Fruit fly (Drosophila melanogaster): ENCODE measurements around the gene brwl.

Gene brwl

DNA sequence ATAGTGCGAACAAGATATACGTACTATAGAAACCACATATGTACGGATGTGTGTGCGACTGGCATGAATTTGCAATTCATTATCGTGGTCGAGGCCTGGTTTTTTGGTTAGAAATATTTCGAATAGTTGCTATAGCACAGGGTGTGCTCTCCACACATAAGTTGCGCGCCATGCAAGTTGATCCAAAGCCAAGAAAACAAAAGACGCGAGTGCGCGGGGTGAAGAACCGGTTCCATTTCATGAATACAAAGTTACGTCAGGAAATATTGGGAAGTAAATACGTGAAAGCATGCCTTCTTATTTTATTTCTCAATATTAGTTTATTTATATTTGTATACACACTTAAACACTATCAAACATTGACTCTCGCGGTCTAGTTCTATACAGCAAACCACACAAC is 45.2 kb downstream of the brwl start (continued):
- TF ChIP-seq eve (GFP tag; optimal IDR thresholded peaks at IDR 0.05) (no peak), al (GFP tag; IDR thresholded peaks at IDR 0.05) (no peak; the same call in 1 of the 2 replicates), CG12391 (tag; optimal IDR thresholded peaks at IDR 0.05) (no peak), CG2712 (tag; optimal IDR thresholded peaks at IDR 0.05) (peak; percentile 35), wek (GFP tag; optimal IDR thresholded peaks at IDR 0.05) (no peak), CG18262 (tag; optimal IDR thresholded peaks at IDR 0.05) (peak; percentile 27), ab (GFP tag; optimal IDR thresholded peaks at IDR 0.05) (no peak), tx (GFP tag; optimal IDR thresholded peaks at IDR 0.05) (no peak), CG12104 (GFP tag; optimal IDR thresholded peaks at IDR 0.05) (no peak), CG7786 (GFP tag; optimal IDR thresholded peaks at IDR 0.05) (no peak), sc (optimal IDR thresholded peaks at IDR 0.05) (no peak), sc (GFP tag; optimal IDR thresholded peaks at IDR 0.05) (no peak), CG8924 (tag; optimal IDR thresholded peaks at IDR 0.05) (peak; percentile 52), B-H1 (GFP tag; IDR thresholded peaks at IDR 0.05) (no peak; the same call in 2 of the 3 replicates), pnt (GFP tag; optimal IDR thresholded peaks at IDR 0.05) (no peak), CG17612 (GFP tag; IDR thresholded peaks at IDR 0.05) (no peak), CG3065 (GFP tag; optimal IDR thresholded peaks at IDR 0.05) (no peak), CG32532 (GFP tag; IDR thresholded peaks at IDR 0.05) (peak; percentile 12; the same call in 1 of the 2 replicates), ara (GFP tag; IDR thresholded peaks at IDR 0.05) (peak; percentile 35; the same call in 1 of the 2 replicates), CG43689 (GFP tag; IDR thresholded peaks at IDR 0.05) (no peak), CG2875 (GFP tag; optimal IDR thresholded peaks at IDR 0.05) (peak; percentile 54), mld (GFP tag; IDR thresholded peaks at IDR 0.05; ENCODE audit: partially characterized antibody) (no peak), CkIIα-i1 (GFP tag; IDR thresholded peaks at IDR 0.05) (no peak), CG12659 (GFP tag; optimal IDR thresholded peaks at IDR 0.05) (no peak), Ada2b (GFP tag; IDR thresholded peaks at IDR 0.05) (no peak), da (GFP tag; optimal IDR thresholded peaks at IDR 0.05) (no peak), MESR4 (GFP tag; optimal IDR thresholded peaks at IDR 0.05) (no peak), CG10366 (GFP tag; IDR thresholded peaks at IDR 0.05) (peak; percentile 51), CG8290 (GFP tag; optimal IDR thresholded peaks at IDR 0.05) (no peak), CG8290 (tag; optimal IDR thresholded peaks at IDR 0.05) (peak in 1 of 2 experiments; percentile 34), Dfd (GFP tag; optimal IDR thresholded peaks at IDR 0.05) (no peak), CG3995 (GFP tag; optimal IDR thresholded peaks at IDR 0.05) (no peak), CG1024 (GFP tag; IDR thresholded peaks at IDR 0.05) (no peak), CG6175 (GFP tag; IDR thresholded peaks at IDR 0.05) (no peak), aop (GFP tag; IDR thresholded peaks at IDR 0.05) (no peak), CG11093 (GFP tag; IDR thresholded peaks at IDR 0.05) (no peak), bsh (GFP tag; optimal IDR thresholded peaks at IDR 0.05) (peak in 1 of 2 experiments; percentile 64), CG1792 (GFP tag; optimal IDR thresholded peaks at IDR 0.05) (no peak), ATbp (GFP tag; optimal IDR thresholded peaks at IDR 0.05) (no peak), kay (GFP tag; optimal IDR thresholded peaks at IDR 0.05) (peak; percentile 21), CG7928 (GFP tag; optimal IDR thresholded peaks at IDR 0.05) (no peak), Camta (GFP tag; optimal IDR thresholded peaks at IDR 0.05) (no peak), bbx (GFP tag; IDR thresholded peaks at IDR 0.05; ENCODE audit: partially characterized antibody) (no peak), slbo (GFP tag; IDR thresholded peaks at IDR 0.05) (peak; percentile 54; the same call in 1 of the 2 replicates), CG10147 (GFP tag; optimal IDR thresholded peaks at IDR 0.05) (no peak), BtbVII (GFP tag; optimal IDR thresholded peaks at IDR 0.05) (no peak), lbe (GFP tag; optimal IDR thresholded peaks at IDR 0.05) (no peak), kah (GFP tag; optimal IDR thresholded peaks at IDR 0.05) (peak; percentile 3), Usf (GFP tag; optimal IDR thresholded peaks at IDR 0.05) (no peak), Jarid2 (GFP tag; optimal IDR thresholded peaks at IDR 0.05) (no peak), slp2 (GFP tag; optimal IDR thresholded peaks at IDR 0.05) (no peak), ttk (GFP tag; IDR thresholded peaks at IDR 0.05) (no peak), ato (GFP tag; IDR thresholded peaks at IDR 0.05; ENCODE audit: partially characterized antibody) (no peak)
